Worm (Caenorhabditis elegans) whole organism, L1 larva: ENCODE measurements around the gene dac-1.

Experiments
- dsc-1 ChIP-seq: sonication (generic microtip); optimal IDR thresholded peaks from 2 replicates; lab custom pipeline; 2016; ENCODE audit warnings: mild to moderate bottlenecking, missing genetic modification characterization, missing compliant biosample characterization
- jun-1 ChIP-seq: fragments of 150-350 bp; optimal IDR thresholded peaks from 2 replicates; lab custom pipeline; 2014; ENCODE audit warnings: missing biosample characterization, missing genetic modification reagents, missing genetic modification characterization

DNA sequence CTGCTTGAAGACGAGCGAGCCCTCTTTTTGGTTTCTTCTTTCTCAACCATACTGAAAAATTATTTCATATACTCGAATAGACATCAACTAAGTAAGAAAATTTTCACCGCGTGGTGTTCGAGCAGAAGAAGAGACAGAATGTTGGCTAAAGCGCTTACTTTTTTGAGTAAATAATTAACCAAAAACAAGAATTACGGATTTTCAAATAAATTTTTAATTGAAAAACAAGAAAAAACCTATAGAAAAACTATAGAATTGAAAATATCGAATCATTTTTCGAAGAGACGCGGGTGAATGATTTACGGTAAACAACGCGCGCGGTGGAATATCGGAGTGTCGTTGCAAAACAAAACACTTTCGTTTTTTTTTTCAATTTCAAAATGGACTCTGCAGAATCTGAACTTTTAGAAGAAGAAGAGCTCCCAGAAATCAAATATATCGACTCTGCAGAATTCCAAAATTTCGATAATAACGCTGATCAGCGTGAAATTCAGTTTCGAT is 38.0 kb downstream of the dac-1 start, which contains the start of the genes rnp-5 and tag-51:
- no peak for TF ChIP-seq jun-1 (tag; lab: Kevin White, UChicago)
- TF ChIP-seq dsc-1: no peak
